Worm (Caenorhabditis elegans) whole organism, L2 larva: ENCODE measurements around the gene T26G10.3.

ENCODE experiments used
- elt-1 ChIP-seq: fragments of 150-350 bp; optimal IDR thresholded peaks from 2 replicates; lab custom pipeline; 2014; ENCODE audit warnings: missing biosample characterization, missing genetic modification characterization
- fos-1 ChIP-seq: fragments of 150-350 bp; optimal IDR thresholded peaks from 2 replicates; lab custom pipeline; 2014; ENCODE audit warnings: missing biosample characterization, missing genetic modification characterization
- nhr-11 ChIP-seq: fragments of 150-350 bp; optimal IDR thresholded peaks from 2 replicates; lab custom pipeline; 2014; ENCODE audit warnings: missing biosample characterization, missing genetic modification characterization
- nhr-237 ChIP-seq: fragments of 150-350 bp; optimal IDR thresholded peaks from 2 replicates; lab custom pipeline; 2014; ENCODE audit warnings: missing biosample characterization, missing genetic modification characterization
- nhr-25 ChIP-seq: fragments of 150-350 bp; sonication (generic microtip); optimal IDR thresholded peaks from 3 replicates; lab custom pipeline; 2014; ENCODE audit warnings: missing biosample characterization, missing genetic modification characterization
- unc-62 ChIP-seq: fragments of 150-350 bp; optimal IDR thresholded peaks from 2 replicates; lab custom pipeline; 2014; ENCODE audit warnings: missing biosample characterization, missing genetic modification reagents, missing genetic modification characterization

DNA sequence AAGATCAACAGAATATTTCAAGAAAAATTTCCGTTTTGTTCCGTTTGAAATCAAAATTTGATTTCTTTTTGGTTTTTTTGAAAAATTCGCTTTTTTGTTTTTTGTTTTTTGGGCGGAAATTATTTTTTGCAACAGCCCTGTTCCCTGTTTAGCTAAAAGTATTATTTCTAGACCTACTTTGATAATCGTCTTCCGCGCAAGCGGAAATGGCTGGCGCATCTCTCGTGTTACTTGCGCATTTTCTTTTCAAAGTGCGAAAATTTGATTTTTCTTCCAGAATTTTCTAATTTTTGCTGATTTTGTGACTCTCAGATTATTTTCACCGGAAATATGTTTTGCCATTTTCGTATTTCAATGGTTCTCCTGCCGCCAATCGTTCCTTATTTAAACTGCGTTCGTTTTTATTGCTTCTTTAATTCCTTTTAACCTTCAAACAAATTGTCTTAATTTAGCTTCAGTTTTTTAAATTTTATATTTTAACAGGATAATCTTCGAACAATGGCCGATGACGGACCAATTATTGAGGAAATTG, 20.4 kb upstream of the T26G10.3 start, which contains the start of gene cpar-1:
- TF ChIP-seq fos-1 (tag; lab: Kevin White, UChicago) (no peak), nhr-237 (no peak), elt-1 (tag; lab: Kevin White, UChicago) (no peak), unc-62 (GFP tag; lab: Kevin White, UChicago) (no peak), nhr-11 (tag; lab: Kevin White, UChicago) (no peak), nhr-25 (tag; lab: Kevin White, UChicago) (no peak)
